Worm (Caenorhabditis elegans) whole organism, early embryonic: ENCODE measurements around the gene srh-39.
A peak's percentile ranks its signal among the peaks of the same experiment; 100 is the strongest.

Experiments used
- B0310.2 ChIP-seq: sonication (generic microtip); optimal IDR thresholded peaks from 2 replicates; lab custom pipeline; 2016; ENCODE audit warnings: mild to moderate bottlenecking, missing genetic modification characterization, missing compliant biosample characterization
- F13C5.2 ChIP-seq: sonication (generic microtip); optimal IDR thresholded peaks from 2 replicates; lab custom pipeline; 2017; ENCODE audit warnings: mild to moderate bottlenecking, missing genetic modification characterization, inconsistent platforms, missing compliant biosample characterization
- aly-1 ChIP-seq: sonication (generic microtip); optimal IDR thresholded peaks from 2 replicates; lab custom pipeline; 2016; ENCODE audit warnings: missing genetic modification characterization, missing compliant biosample characterization
- ama-1 ChIP-seq: fragments of 150-350 bp; optimal IDR thresholded peaks from 2 replicates; lab custom pipeline; 2014
- ceh-13 ChIP-seq: fragments of 200-800 bp; sonication (Bioruptor generic); optimal IDR thresholded peaks from 2 replicates; lab custom pipeline; 2018; ENCODE audit warnings: mild to moderate bottlenecking, missing genetic modification characterization, missing compliant biosample characterization
- ceh-36 ChIP-seq: sonication (generic microtip); optimal IDR thresholded peaks from 2 replicates; lab custom pipeline; 2016; ENCODE audit warnings: missing genetic modification characterization, inconsistent platforms, missing compliant biosample characterization
- ets-7 ChIP-seq: sonication (generic microtip); optimal IDR thresholded peaks from 2 replicates; lab custom pipeline; 2016; ENCODE audit warnings: missing genotype, missing genetic modification characterization, missing compliant biosample characterization
- flt-1 ChIP-seq: fragments of 200-800 bp; sonication (Bioruptor generic); IDR thresholded peaks from 2 replicates; pipeline ENCODE4 v1.3.6; 2022; ENCODE audit warnings: missing genetic modification characterization, missing compliant biosample characterization
- hmbx-1 ChIP-seq: sonication (generic microtip); optimal IDR thresholded peaks from 2 replicates; lab custom pipeline; 2016; ENCODE audit warnings: mild to moderate bottlenecking, missing genetic modification characterization, missing compliant biosample characterization
- hmg-4 ChIP-seq: fragments of 200-800 bp; sonication (Bioruptor generic); optimal IDR thresholded peaks from 2 replicates; lab custom pipeline; 2018; ENCODE audit warnings: mild to moderate bottlenecking, missing genetic modification characterization, missing compliant biosample characterization
- hnd-1 ChIP-seq: sonication (generic microtip); optimal IDR thresholded peaks from 2 replicates; lab custom pipeline; 2016; ENCODE audit warnings: missing genetic modification characterization, missing compliant biosample characterization
- pes-1 ChIP-seq: fragments of 200-800 bp; sonication (Bioruptor generic); IDR thresholded peaks from 2 replicates; pipeline ENCODE4 v1.3.6; 2022; ENCODE audit warnings: missing genetic modification reagents, missing genetic modification characterization, missing compliant biosample characterization
- scrt-1 ChIP-seq: fragments of 200-800 bp; sonication (Bioruptor generic); IDR thresholded peaks from 2 replicates; pipeline ENCODE4 v1.3.6; 2022; ENCODE audit warnings: missing genetic modification characterization, missing compliant biosample characterization
- sea-1 ChIP-seq: fragments of 200-800 bp; sonication (Bioruptor generic); conservative IDR thresholded peaks from 2 replicates; pipeline ENCODE4 v1.3.6; 2022; ENCODE audit warnings: missing genetic modification characterization, missing compliant biosample characterization
- tbx-11 ChIP-seq: fragments of 200-800 bp; sonication (Bioruptor generic); IDR thresholded peaks from 2 replicates; pipeline ENCODE4 v1.3.6; 2022; ENCODE audit warnings: missing genetic modification characterization, missing compliant biosample characterization
- tbx-37 ChIP-seq: fragments of 200-800 bp; sonication (Bioruptor generic); conservative IDR thresholded peaks from 2 replicates; pipeline ENCODE4 v1.3.6; 2022; ENCODE audit warnings: missing genetic modification reagents, missing genetic modification characterization, missing compliant biosample characterization
- tra-4 ChIP-seq: sonication (generic microtip); optimal IDR thresholded peaks from 2 replicates; lab custom pipeline; 2017; ENCODE audit warnings: missing genetic modification characterization, missing compliant biosample characterization

The srh-39 gene

DNA sequence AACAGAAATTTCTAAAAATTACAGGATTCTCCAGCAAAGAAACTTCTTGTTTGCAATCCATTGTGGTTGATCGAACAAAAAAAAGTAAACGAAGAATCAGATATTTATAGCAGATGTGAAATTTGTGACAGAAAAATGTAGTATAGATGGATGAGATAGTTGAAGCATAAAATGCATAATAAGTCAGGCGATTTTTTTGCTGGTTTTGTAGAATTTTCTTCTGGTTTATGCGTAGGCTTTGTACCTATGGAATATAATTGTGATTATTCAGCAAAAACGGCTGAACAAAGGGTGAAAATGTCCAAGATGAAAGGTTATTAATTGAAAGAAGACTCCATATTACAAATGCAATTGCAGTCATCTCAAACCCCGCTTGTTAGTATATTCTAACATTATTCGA lies at the start of gene srh-39:
Gene srh-39, minus strand, starts transcription at position 101 of the 400 bp plus-strand sequence.
- no peak for TF ChIP-seq ceh-13 (GFP tag; lab: Kevin White, UChicago)
- no peak for TF ChIP-seq tbx-37 (GFP tag; lab: Robert Waterston, UW)
- no peak for TF ChIP-seq ets-7 (tag; lab: Kevin White, UChicago)
- no peak for TF ChIP-seq B0310.2 (tag; lab: Kevin White, UChicago)
- no peak for TF ChIP-seq hmbx-1
- TF ChIP-seq ceh-36 (tag; lab: Kevin White, UChicago): no peak

DNA sequence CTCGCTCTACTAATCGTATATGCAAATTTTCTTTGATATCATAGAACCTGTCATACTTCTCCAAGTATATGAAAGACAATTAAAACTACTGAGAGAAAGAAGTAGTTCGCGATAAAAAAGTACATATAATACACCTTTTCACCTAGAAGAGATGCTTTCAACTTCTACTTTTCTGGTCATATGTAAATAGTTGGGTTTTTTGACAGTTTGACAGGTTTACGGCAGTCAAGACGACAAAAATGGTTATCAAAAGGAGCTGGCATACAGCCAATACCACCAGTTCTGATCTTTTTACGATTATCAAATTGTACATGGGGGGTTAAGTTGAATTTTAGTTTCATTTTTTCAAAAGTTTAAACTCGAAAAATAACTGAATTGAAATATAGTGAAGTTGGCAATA lies 49.6 kb upstream of the srh-39 start:
- TF ChIP-seq B0310.2 (tag; lab: Kevin White, UChicago): no peak
- TF ChIP-seq tra-4: no peak
- no peak for TF ChIP-seq scrt-1 (GFP tag; lab: Robert Waterston, UW)
- no peak for TF ChIP-seq hnd-1 (tag; lab: Kevin White, UChicago)
- no peak for TF ChIP-seq tbx-11 (GFP tag; lab: Robert Waterston, UW)
- TF ChIP-seq F13C5.2 (tag; lab: Kevin White, UChicago): no peak
- no peak for TF ChIP-seq ceh-36 (tag; lab: Kevin White, UChicago)
- TF ChIP-seq ama-1 (lab: Kevin White, UChicago): no peak
- no peak for TF ChIP-seq tbx-37 (GFP tag; lab: Robert Waterston, UW)
- TF ChIP-seq ceh-13 (GFP tag; lab: Kevin White, UChicago): no peak
- TF ChIP-seq sea-1: no peak
- TF ChIP-seq aly-1 (tag; lab: Kevin White, UChicago): no peak
- TF ChIP-seq flt-1: no peak
- no peak for TF ChIP-seq hmg-4

DNA sequence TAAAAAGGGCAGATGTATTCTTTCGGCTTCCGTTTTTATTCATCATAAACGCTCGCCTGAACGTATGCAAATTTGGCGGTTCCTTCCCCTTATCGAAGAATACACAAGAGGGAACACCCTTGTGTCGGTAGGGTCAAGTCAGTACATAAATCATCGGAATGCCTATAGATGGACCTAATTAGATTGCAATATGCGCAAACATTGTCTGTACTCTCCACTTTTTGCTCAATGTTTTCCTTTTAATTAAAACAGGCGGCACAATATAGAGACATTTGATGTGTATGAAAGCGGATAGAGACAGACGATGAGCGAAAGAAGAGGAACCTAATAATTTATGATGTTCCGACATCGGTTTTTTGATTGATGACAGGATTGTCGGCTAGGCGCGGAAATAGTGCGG lies 48.9 kb upstream of the srh-39 start:
- TF ChIP-seq hmg-4 (peak; percentile 52), hmbx-1 (no peak)

DNA sequence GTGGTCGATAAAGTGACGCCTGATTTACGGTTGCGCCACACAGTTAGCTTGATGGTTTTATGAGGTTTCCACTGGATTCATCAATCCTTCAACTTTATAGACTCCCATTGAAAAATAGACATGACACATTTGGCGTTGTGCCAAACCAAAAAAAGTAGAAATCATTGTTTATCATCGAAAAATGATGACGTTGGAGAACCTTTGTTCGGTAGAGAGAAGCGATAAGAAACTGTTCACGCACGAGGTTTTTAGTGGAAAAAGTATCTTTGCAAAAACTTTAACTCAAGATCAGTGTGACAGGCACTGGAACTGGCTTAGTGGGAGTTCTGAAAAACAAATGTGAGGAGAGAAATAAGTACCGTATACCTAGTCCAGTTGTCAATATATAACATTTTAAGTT lies 48.3 kb upstream of the srh-39 start:
- TF ChIP-seq hmbx-1 (no peak), aly-1 (tag; lab: Kevin White, UChicago) (no peak), F13C5.2 (tag; lab: Kevin White, UChicago) (no peak), tbx-11 (GFP tag; lab: Robert Waterston, UW) (no peak), tra-4 (no peak), hmg-4 (no peak), ets-7 (tag; lab: Kevin White, UChicago) (no peak), B0310.2 (tag; lab: Kevin White, UChicago) (no peak), pes-1 (no peak), ceh-13 (GFP tag; lab: Kevin White, UChicago) (no peak), flt-1 (no peak), tbx-37 (GFP tag; lab: Robert Waterston, UW) (no peak), ama-1 (lab: Kevin White, UChicago) (no peak), scrt-1 (GFP tag; lab: Robert Waterston, UW) (no peak), sea-1 (no peak), hnd-1 (tag; lab: Kevin White, UChicago) (no peak), ceh-36 (tag; lab: Kevin White, UChicago) (no peak)

DNA sequence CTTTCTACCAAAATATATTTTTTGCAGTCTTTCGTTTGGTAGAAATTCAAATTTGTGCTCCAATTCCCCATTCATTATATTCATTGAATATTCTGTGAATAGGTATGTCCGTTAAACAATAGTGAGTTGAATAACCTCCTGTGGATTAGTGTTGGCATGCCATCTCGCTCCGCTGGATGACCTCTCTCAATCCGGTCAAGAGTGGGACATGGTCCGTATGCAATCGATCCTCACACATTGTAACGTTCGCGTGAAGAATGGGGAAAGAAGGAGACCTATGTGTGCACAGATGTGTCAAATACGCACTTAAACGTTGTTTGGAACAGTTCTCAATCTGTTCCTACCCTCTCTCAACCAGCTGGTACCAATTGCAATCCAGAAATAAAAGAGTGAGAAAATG lies 47.9 kb upstream of the srh-39 start:
- peak; percentile 46 for TF ChIP-seq hmg-4
- TF ChIP-seq sea-1: 0 out of 2 replicates have a peak, but pooled peaks have one; percentile 40
- no peak for TF ChIP-seq ama-1 (lab: Kevin White, UChicago)

DNA sequence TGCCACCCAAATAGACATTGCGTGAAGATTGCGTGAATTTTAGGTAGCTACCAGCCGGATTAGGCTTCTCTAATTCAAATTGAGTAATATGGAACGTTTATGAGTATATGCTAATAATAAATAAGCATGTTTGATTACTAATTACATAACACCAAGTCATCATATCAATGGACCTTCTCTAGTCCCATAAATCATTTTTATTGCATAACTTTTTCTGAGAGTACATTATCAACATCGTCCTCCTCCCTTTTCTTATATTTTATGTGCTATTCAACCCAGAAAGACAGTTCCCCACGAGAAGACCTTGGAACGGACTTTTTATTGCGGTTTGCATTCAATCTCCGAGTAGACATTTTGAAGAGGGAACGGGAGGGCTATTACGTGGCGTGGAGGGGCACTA lies 47.0 kb upstream of the srh-39 start:
- TF ChIP-seq ets-7 (tag; lab: Kevin White, UChicago) (no peak), aly-1 (tag; lab: Kevin White, UChicago) (no peak), pes-1 (no peak), hmbx-1 (peak; percentile 3), hnd-1 (tag; lab: Kevin White, UChicago) (no peak), tbx-37 (GFP tag; lab: Robert Waterston, UW) (no peak), hmg-4 (peak; percentile 29), ceh-36 (tag; lab: Kevin White, UChicago) (peak; percentile 34), F13C5.2 (tag; lab: Kevin White, UChicago) (no peak), tra-4 (no peak), flt-1 (no peak), ama-1 (lab: Kevin White, UChicago) (no peak), ceh-13 (GFP tag; lab: Kevin White, UChicago) (no peak), tbx-11 (GFP tag; lab: Robert Waterston, UW) (no peak), sea-1 (no peak; the same call in 1 of the 2 replicates), scrt-1 (GFP tag; lab: Robert Waterston, UW) (no peak), B0310.2 (tag; lab: Kevin White, UChicago) (peak; percentile 46)

DNA sequence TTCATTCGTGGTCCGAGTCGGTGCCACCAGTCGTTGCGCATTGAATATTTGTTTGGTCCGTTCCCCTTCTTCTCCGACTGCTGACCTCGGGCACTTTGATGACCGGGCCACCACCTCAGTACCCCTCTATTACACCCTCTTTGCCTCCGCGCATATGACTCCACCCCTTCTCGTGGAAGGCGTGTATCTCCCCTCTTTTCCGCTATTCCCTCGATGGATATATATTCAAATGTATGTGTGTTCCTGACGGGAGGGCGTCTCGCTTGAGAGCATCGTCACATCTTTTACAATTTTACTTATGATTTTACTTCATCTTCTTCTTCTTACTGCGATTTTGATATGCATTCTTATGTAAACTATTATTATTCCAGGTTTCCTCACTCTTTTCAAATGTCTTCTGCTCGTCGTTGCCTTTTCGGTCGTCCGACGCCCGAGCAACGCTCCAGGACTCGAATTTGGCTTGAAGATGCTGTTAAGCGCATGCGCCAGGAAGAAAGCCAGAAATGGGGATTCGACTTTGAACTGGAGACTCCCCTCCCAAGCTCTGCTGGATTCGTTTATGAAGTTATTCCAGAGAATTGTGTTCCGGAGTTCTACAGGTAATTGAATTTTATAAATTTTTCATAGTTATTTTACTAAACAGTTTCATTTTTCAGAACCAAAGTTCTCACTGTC lies 45.6 kb upstream of the srh-39 start, which contains the start of gene cki-1:
Gene cki-1, plus strand, starts transcription at position 372 of the 675 bp plus-strand sequence.
- peak; percentile 44 for TF ChIP-seq B0310.2 (tag; lab: Kevin White, UChicago)
- TF ChIP-seq sea-1: 0 out of 2 replicates have a peak, but pooled peaks have one; percentile 49
- TF ChIP-seq pes-1: peak; percentile 50
- TF ChIP-seq ceh-36 (tag; lab: Kevin White, UChicago): peak; percentile 36
- 0 out of 2 replicates have a peak, but pooled peaks have one; percentile 40 for TF ChIP-seq flt-1
- no peak for TF ChIP-seq hmbx-1
- TF ChIP-seq hmg-4: peak; percentile 72
- no peak for TF ChIP-seq ama-1 (lab: Kevin White, UChicago)
- TF ChIP-seq scrt-1 (GFP tag; lab: Robert Waterston, UW): 0 out of 2 replicates have a peak, but pooled peaks have one; percentile 43
- no peak for TF ChIP-seq tbx-37 (GFP tag; lab: Robert Waterston, UW)
- TF ChIP-seq ets-7 (tag; lab: Kevin White, UChicago): no peak
- peak; percentile 81 for TF ChIP-seq aly-1 (tag; lab: Kevin White, UChicago)
